Fruit fly (Drosophila melanogaster): ENCODE results near the gene CG10969.

The CG10969 gene

DNA sequence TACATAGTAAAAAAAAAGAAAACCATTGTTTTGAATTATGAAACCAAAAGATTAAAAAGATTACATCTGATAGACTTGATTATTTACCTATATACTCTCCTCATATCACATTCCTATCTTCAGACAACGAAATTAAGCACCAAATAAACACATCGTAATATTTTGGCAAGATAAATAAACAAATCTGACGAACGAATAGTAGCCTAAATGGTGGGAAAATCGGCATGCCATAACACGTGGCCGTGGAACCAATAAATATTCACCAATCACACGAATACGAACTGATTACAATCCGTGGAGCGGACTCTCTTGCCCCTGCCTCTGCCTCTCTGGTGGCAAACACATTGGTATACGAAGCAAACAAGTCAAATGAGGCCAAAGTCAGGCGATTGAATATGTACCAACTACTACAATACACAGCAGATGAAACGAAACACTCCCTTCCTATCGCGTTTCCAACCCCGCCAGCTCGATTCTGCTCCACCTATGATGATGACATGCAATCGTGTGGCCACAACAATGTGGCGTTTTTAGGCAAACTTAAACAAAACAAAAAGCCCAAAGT lies 15.3 kb upstream of the CG10969 start (continued):
- TF ChIP-seq fd3F (GFP tag; optimal IDR thresholded peaks at IDR 0.05) (no peak), esg (GFP tag; conservative IDR thresholded peaks at IDR 0.05) (no peak), dimm (GFP tag; IDR thresholded peaks at IDR 0.05) (no peak), sd (tag; optimal IDR thresholded peaks at IDR 0.05) (peak; percentile 52), BEAF-32 (GFP tag; optimal IDR thresholded peaks at IDR 0.05) (no peak), CG10462 (GFP tag; optimal IDR thresholded peaks at IDR 0.05) (no peak), rib (GFP tag; IDR thresholded peaks at IDR 0.05) (peak; percentile 34; the same call in 1 of the 2 replicates), Hand (GFP tag; optimal IDR thresholded peaks at IDR 0.05) (peak; percentile 13), NFAT (GFP tag; IDR thresholded peaks at IDR 0.05) (peak; percentile 36; the same call in 1 of the 2 replicates), Asciz (GFP tag; optimal IDR thresholded peaks at IDR 0.05) (no peak), Dfd (GFP tag; optimal IDR thresholded peaks at IDR 0.05) (no peak), CG14710 (tag; optimal IDR thresholded peaks at IDR 0.05) (no peak), cwo (GFP tag; optimal IDR thresholded peaks at IDR 0.05) (peak; percentile 25), fd64A (GFP tag; optimal IDR thresholded peaks at IDR 0.05) (no peak), pfk (GFP tag; optimal IDR thresholded peaks at IDR 0.05) (no peak), crol (GFP tag; IDR thresholded peaks at IDR 0.05) (peak; percentile 83), CG1024 (GFP tag; IDR thresholded peaks at IDR 0.05) (0 out of 2 replicates have a peak, but pooled peaks have one; percentile 20), cato (GFP tag; optimal IDR thresholded peaks at IDR 0.05; ENCODE audit: borderline replicate concordance) (no peak), CG33557 (GFP tag; optimal IDR thresholded peaks at IDR 0.05) (no peak), HLH4C (GFP tag; IDR thresholded peaks at IDR 0.05; ENCODE audit: partially characterized antibody) (no peak), da (GFP tag; optimal IDR thresholded peaks at IDR 0.05) (no peak), sens (GFP tag) (peak; percentile 74), gro (GFP tag; optimal IDR thresholded peaks at IDR 0.05) (no peak), NfI (GFP tag; optimal IDR thresholded peaks at IDR 0.05) (no peak), gcm2 (GFP tag; optimal IDR thresholded peaks at IDR 0.05) (no peak), CG8281 (tag; optimal IDR thresholded peaks at IDR 0.05) (no peak), CG12236 (GFP tag; optimal IDR thresholded peaks at IDR 0.05) (no peak), phol (tag; optimal IDR thresholded peaks at IDR 0.05) (no peak), pho (GFP tag; optimal IDR thresholded peaks at IDR 0.05) (no peak), CG31365 (tag; optimal IDR thresholded peaks at IDR 0.05) (no peak), CG6791 (GFP tag; IDR thresholded peaks at IDR 0.05; ENCODE audit: partially characterized antibody) (no peak), sens-2 (GFP tag; IDR thresholded peaks at IDR 0.05) (no peak), ci (GFP tag; IDR thresholded peaks at IDR 0.05) (peak; percentile 58; the same call in 1 of the 3 replicates), CG7987 (GFP tag; optimal IDR thresholded peaks at IDR 0.05) (peak; percentile 48), Med (GFP tag) (peak; percentile 78), onecut (GFP tag; IDR thresholded peaks at IDR 0.05) (0 out of 2 replicates have a peak, but pooled peaks have one; percentile 9), otp (GFP tag; IDR thresholded peaks at IDR 0.05) (no peak), ranshi (GFP tag; IDR thresholded peaks at IDR 0.05) (no peak), schlank (tag; optimal IDR thresholded peaks at IDR 0.05) (peak; percentile 9), CG17912 (GFP tag; optimal IDR thresholded peaks at IDR 0.05) (no peak), E2f1 (GFP tag; IDR thresholded peaks at IDR 0.05) (peak; percentile 22; the same call in 1 of the 2 replicates), CG5180 (GFP tag; optimal IDR thresholded peaks at IDR 0.05) (no peak), Atf6 (GFP tag; IDR thresholded peaks at IDR 0.05) (no peak; the same call in 1 of the 2 replicates), CG16779 (GFP tag; IDR thresholded peaks at IDR 0.05) (no peak), CG3838 (GFP tag; optimal IDR thresholded peaks at IDR 0.05) (no peak), Pdp1 (GFP tag; optimal IDR thresholded peaks at IDR 0.05) (peak in 1 of 2 experiments; percentile 57), CG6765 (GFP tag; optimal IDR thresholded peaks at IDR 0.05) (no peak), CG10147 (GFP tag; optimal IDR thresholded peaks at IDR 0.05) (no peak), CG12071 (GFP tag; optimal IDR thresholded peaks at IDR 0.05) (no peak), CG4854 (GFP tag; optimal IDR thresholded peaks at IDR 0.05) (no peak)
